Fruit fly (Drosophila melanogaster) ovary, adult (tissue): ENCODE results near the gene CG33284.

Experiments used
- CG17801 ChIP-seq: fragments of 200-800 bp; optimal IDR thresholded peaks from 2 replicates; lab custom pipeline; 2019; ENCODE audit warnings: missing biosample characterization, mild to moderate bottlenecking, missing genetic modification characterization, moderate library complexity; ENCODE audit not compliant: partially characterized antibody

The CG33284 gene

dm6 chr3L:21122522-21122923 is 1.0 kb upstream of the CG33284 start:
- no peak for TF ChIP-seq CG17801

- no peak for TF ChIP-seq CG17801
These were observed 6.1 kb downstream of the CG33284 start for dm6 chr3L:21129682-21130081.

dm6 chr3L:21130839-21131410 is 7.4 kb downstream of the CG33284 start, which contains the start of gene ko:
ko (minus strand) TSS chr3L:21131159.
- TF ChIP-seq CG17801 = no peak

- TF ChIP-seq CG17801 = no peak
These were observed 7.9 kb downstream of the CG33284 start, which contains the start of gene ICA69 for dm6 chr3L:21131427-21131826. ICA69 (plus strand) TSS chr3L:21131446.

- TF ChIP-seq CG17801 = peak; percentile 42
These were observed 12.3 kb downstream of the CG33284 start for dm6 chr3L:21135850-21136249.

dm6 chr3L:21136253-21136652 is 12.7 kb downstream of the CG33284 start, which contains the start of gene CG10565:
CG10565 (minus strand) TSS chr3L:21136353.
- TF ChIP-seq CG17801 = no peak

dm6 chr3L:21145841-21146395 is 22.4 kb downstream of the CG33284 start:
- no peak for TF ChIP-seq CG17801

dm6 chr3L:21171905-21172304 is 48.4 kb downstream of the CG33284 start, which contains the start of gene Ac78C:
Ac78C (minus strand) TSS chr3L:21171930.
- TF ChIP-seq CG17801 = peak; percentile 90

dm6 chr3L:21172527-21173253 is 49.1 kb downstream of the CG33284 start, which contains the start of the genes chb and AsnS:
chb (plus strand) TSS chr3L:21172853.
AsnS (plus strand) TSS chr3L:21173118.
- peak; percentile 93 for TF ChIP-seq CG17801
